Worm (Caenorhabditis elegans) whole organism, L1 larva: ENCODE measurements around the gene srlf-23.

Experiments used
- ceh-82 ChIP-seq, 3 experiments: fragments of 150-350 bp in 1 of 3; sonication (generic microtip) in 2 of 3; optimal IDR thresholded peaks; 2 replicates each; lab custom pipeline; 2014 to 2017; ENCODE audit warnings: missing biosample characterization in 3 of 3, missing genetic modification characterization in 3 of 3
- fos-1 ChIP-seq: fragments of 150-350 bp; optimal IDR thresholded peaks from 2 replicates; lab custom pipeline; 2014; ENCODE audit warnings: missing biosample characterization, missing genetic modification characterization
- lsy-2 ChIP-seq, 2 experiments: fragments of 150-350 bp; optimal IDR thresholded peaks; 2 replicates each; lab custom pipeline; 2014; ENCODE audit warnings: missing biosample characterization in 2 of 2, missing genetic modification characterization in 2 of 2
- nhr-84 ChIP-seq: sonication (generic microtip); optimal IDR thresholded peaks from 2 replicates; lab custom pipeline; 2017; ENCODE audit warnings: missing biosample characterization, missing genetic modification characterization
- snpc-4 ChIP-seq: fragments of 150-350 bp; optimal IDR thresholded peaks from 2 replicates; lab custom pipeline; 2014; ENCODE audit warnings: missing biosample characterization, missing genetic modification characterization

DNA sequence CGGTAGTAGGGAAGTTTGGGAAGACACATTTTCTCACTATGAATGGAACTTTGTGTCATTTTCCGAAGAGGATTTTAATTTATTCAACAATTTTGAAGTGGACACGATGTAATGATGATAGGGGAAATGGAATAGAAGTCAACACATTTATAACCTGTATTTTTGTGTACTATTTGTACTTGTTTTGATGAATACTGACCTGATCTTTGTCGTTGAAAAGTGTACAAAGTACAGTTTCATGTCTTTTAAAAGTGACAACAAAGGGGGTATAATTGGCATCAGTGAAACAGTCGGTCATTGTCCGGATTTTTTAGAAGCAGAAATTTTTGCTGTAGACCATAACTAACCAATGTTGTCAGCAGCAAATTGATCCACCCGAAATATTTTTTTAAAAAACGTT, 4.1 kb downstream of the srlf-23 start, which contains the start of gene T02B11.6:
- no peak for TF ChIP-seq ceh-82 (tag; optimal IDR thresholded peaks at IDR 0.05; lab: Kevin White, UChicago)
- no peak for TF ChIP-seq snpc-4
- no peak for TF ChIP-seq lsy-2 (tag; optimal IDR thresholded peaks at IDR 0.05; lab: Kevin White, UChicago)
- TF ChIP-seq nhr-84 (tag; lab: Kevin White, UChicago): no peak
- TF ChIP-seq fos-1 (tag; lab: Kevin White, UChicago): no peak
